Fruit fly (Drosophila melanogaster) whole organism, embryonic: Measurements from ENCODE around the gene Sam-S.

Experiments
- ATbp ChIP-seq: fragments of 200-800 bp; sonication (Bioruptor generic); optimal IDR thresholded peaks from 2 replicates; lab custom pipeline; 2017; ENCODE audit warnings: missing biosample characterization, mild to moderate bottlenecking, missing genetic modification characterization, missing genetic modification reagents
- B-H1 ChIP-seq: fragments of 200-800 bp; sonication (Bioruptor generic); IDR thresholded peaks from 3 replicates; pipeline ENCODE4 v1.3.6; 2022; ENCODE audit warnings: missing biosample characterization, missing genetic modification characterization
- Bdp1 ChIP-seq: fragments of 200-800 bp; sonication (Bioruptor generic); optimal IDR thresholded peaks from 3 replicates; lab custom pipeline; 2016; ENCODE audit warnings: missing biosample characterization, missing genetic modification characterization
- Bgb ChIP-seq: fragments of 200-800 bp; sonication (Bioruptor generic); IDR thresholded peaks from 2 replicates; pipeline ENCODE4 v1.3.6; 2022; ENCODE audit warnings: missing biosample characterization, missing genetic modification characterization; ENCODE audit not compliant: partially characterized antibody
- CG10543 ChIP-seq: fragments of 200-800 bp; sonication (Bioruptor generic); optimal IDR thresholded peaks from 3 replicates; lab custom pipeline; 2017; ENCODE audit warnings: missing biosample characterization, mild to moderate bottlenecking, missing genetic modification characterization, moderate library complexity
- CG11504 ChIP-seq: fragments of 200-800 bp; sonication (Bioruptor generic); optimal IDR thresholded peaks from 3 replicates; lab custom pipeline; 2019; ENCODE audit warnings: missing biosample characterization, mild to moderate bottlenecking, missing genetic modification characterization, moderate library complexity
- CG13296 ChIP-seq: fragments of 200-800 bp; sonication (Bioruptor generic); optimal IDR thresholded peaks from 3 replicates; lab custom pipeline; 2018; ENCODE audit warnings: missing biosample characterization, mild to moderate bottlenecking, missing genetic modification characterization
- CG15601 ChIP-seq: fragments of 200-800 bp; sonication (Bioruptor generic); optimal IDR thresholded peaks from 3 replicates; lab custom pipeline; 2019; ENCODE audit warnings: missing biosample characterization, mild to moderate bottlenecking, missing genetic modification characterization, moderate library complexity
- CG1602 ChIP-seq: fragments of 200-800 bp; sonication (Bioruptor generic); optimal IDR thresholded peaks from 3 replicates; lab custom pipeline; 2016; ENCODE audit warnings: missing biosample characterization, missing genetic modification characterization
- CG16813 ChIP-seq: fragments of 200-800 bp; sonication (Bioruptor generic); IDR thresholded peaks from 3 replicates; pipeline ENCODE4 v1.3.6; 2022; ENCODE audit warnings: missing biosample characterization, missing genetic modification characterization; ENCODE audit not compliant: partially characterized antibody
- CG2678 ChIP-seq: fragments of 200-800 bp; sonication (Bioruptor generic); optimal IDR thresholded peaks from 3 replicates; lab custom pipeline; 2019; ENCODE audit warnings: missing biosample characterization, mild to moderate bottlenecking, missing genetic modification characterization, moderate library complexity
- CG2875 ChIP-seq: fragments of 200-800 bp; sonication (Bioruptor generic); optimal IDR thresholded peaks from 2 replicates; lab custom pipeline; 2017; ENCODE audit warnings: missing biosample characterization, mild to moderate bottlenecking, missing genetic modification characterization, missing genetic modification reagents
- CG3065 ChIP-seq: fragments of 200-800 bp; sonication (Bioruptor generic); optimal IDR thresholded peaks from 2 replicates; lab custom pipeline; 2016; ENCODE audit warnings: missing biosample characterization, missing genetic modification characterization
- CG31388 ChIP-seq: fragments of 200-800 bp; sonication (Bioruptor generic); optimal IDR thresholded peaks from 2 replicates; lab custom pipeline; 2016; ENCODE audit warnings: missing biosample characterization, missing genetic modification characterization
- CG32532 ChIP-seq: fragments of 200-800 bp; sonication (Bioruptor generic); IDR thresholded peaks from 2 replicates; pipeline ENCODE4 v1.3.6; 2022; ENCODE audit warnings: missing biosample characterization, missing genetic modification characterization
- CG42726 ChIP-seq: fragments of 200-800 bp; sonication (Bioruptor generic); IDR thresholded peaks from 2 replicates; pipeline ENCODE4 v1.3.6; 2022; ENCODE audit warnings: missing biosample characterization, missing genetic modification characterization; ENCODE audit not compliant: partially characterized antibody
- CG4707 ChIP-seq: fragments of 200-800 bp; sonication (Bioruptor generic); optimal IDR thresholded peaks from 2 replicates; lab custom pipeline; 2018; ENCODE audit warnings: missing biosample characterization, mild to moderate bottlenecking, missing genetic modification characterization, moderate library complexity
- CG5245 ChIP-seq: fragments of 200-800 bp; sonication (Bioruptor generic); optimal IDR thresholded peaks from 3 replicates; lab custom pipeline; 2016; ENCODE audit warnings: missing biosample characterization, missing genetic modification characterization
- CG7963 ChIP-seq: fragments of 200-800 bp; sonication (Bioruptor generic); IDR thresholded peaks from 3 replicates; pipeline ENCODE4 v1.3.6; 2022; ENCODE audit warnings: missing biosample characterization, missing genetic modification characterization; ENCODE audit not compliant: partially characterized antibody
- CG8290 ChIP-seq, 3 experiments: fragments of 200-800 bp; sonication (Bioruptor generic); optimal IDR thresholded peaks; 2 replicates each; lab custom pipeline; 2016 to 2019; ENCODE audit warnings: missing biosample characterization in 3 of 3, missing genetic modification characterization in 3 of 3, mild to moderate bottlenecking in 2 of 3, moderate library complexity in 1 of 3
- D19B ChIP-seq: fragments of 200-800 bp; sonication (Bioruptor generic); optimal IDR thresholded peaks from 2 replicates; lab custom pipeline; 2017; ENCODE audit warnings: missing biosample characterization, mild to moderate bottlenecking, missing genetic modification characterization
- Drgx ChIP-seq: fragments of 200-800 bp; sonication (Bioruptor generic); IDR thresholded peaks from 2 replicates; pipeline ENCODE4 v1.3.6; 2022; ENCODE audit warnings: missing biosample characterization, missing genetic modification characterization
- Fer3 ChIP-seq: fragments of 200-800 bp; sonication (Bioruptor generic); optimal IDR thresholded peaks from 2 replicates; lab custom pipeline; 2018; ENCODE audit warnings: missing biosample characterization, mild to moderate bottlenecking, missing genetic modification characterization, moderate library complexity
- HLH54F ChIP-seq: fragments of 200-800 bp; sonication (Bioruptor generic); optimal IDR thresholded peaks from 3 replicates; lab custom pipeline; 2016; ENCODE audit warnings: missing biosample characterization, missing genetic modification characterization
- Med ChIP-seq: fragments of 200-800 bp; sonication (Bioruptor generic); peaks from one replicate; lab custom pipeline; 2016; ENCODE audit warnings: missing biosample characterization, missing genetic modification characterization, mild to moderate bottlenecking, inconsistent platforms, moderate library complexity
- Pdp1 ChIP-seq, 2 experiments: fragments of 200-800 bp; sonication (Bioruptor generic); optimal IDR thresholded peaks; 3 replicates each; lab custom pipeline; 2016; ENCODE audit warnings: missing biosample characterization in 2 of 2, missing genetic modification characterization in 2 of 2, mild to moderate bottlenecking in 1 of 2, moderate library complexity in 1 of 2
- Ptx1 ChIP-seq: fragments of 200-800 bp; sonication (Bioruptor generic); IDR thresholded peaks from 2 replicates; pipeline ENCODE4 v1.3.6; 2022; ENCODE audit warnings: missing biosample characterization, missing genetic modification characterization
- Sry-β ChIP-seq: fragments of 200-800 bp; sonication (Bioruptor generic); optimal IDR thresholded peaks from 2 replicates; lab custom pipeline; 2018; ENCODE audit warnings: missing biosample characterization, mild to moderate bottlenecking, missing genetic modification characterization, moderate library complexity
- Trl ChIP-seq, 3 experiments: fragments of >200 bp in 2 of 3; fragments of 200-800 bp in 1 of 3; sonication (Bioruptor generic) in 1 of 3; optimal IDR thresholded peaks; 2 replicates in 1 of 3; 3 replicates in 2 of 3; lab custom pipeline; 2016 to 2017; ENCODE audit warnings: missing biosample characterization in 1 of 3, missing genetic modification characterization in 1 of 3
- bbx ChIP-seq: fragments of 200-800 bp; sonication (Bioruptor generic); IDR thresholded peaks from 2 replicates; pipeline ENCODE4 v1.3.6; 2022; ENCODE audit warnings: missing biosample characterization, missing genetic modification characterization; ENCODE audit not compliant: partially characterized antibody
- chinmo ChIP-seq: fragments of 200-800 bp; sonication (Bioruptor generic); IDR thresholded peaks from 4 replicates; pipeline ENCODE4 v1.3.6; 2022; ENCODE audit warnings: missing biosample characterization, missing genetic modification characterization; ENCODE audit not compliant: partially characterized antibody
- dm ChIP-seq: fragments of 200-800 bp; sonication (Bioruptor generic); optimal IDR thresholded peaks from 3 replicates; lab custom pipeline; 2016; ENCODE audit warnings: missing biosample characterization, missing genetic modification characterization
- exex ChIP-seq: fragments of 200-800 bp; sonication (Bioruptor generic); optimal IDR thresholded peaks from 4 replicates; lab custom pipeline; 2018; ENCODE audit warnings: missing biosample characterization, mild to moderate bottlenecking, missing genetic modification characterization, moderate library complexity
- ftz-f1 ChIP-seq: fragments of 200-800 bp; sonication (Bioruptor generic); optimal IDR thresholded peaks from 2 replicates; lab custom pipeline; 2016; ENCODE audit warnings: missing biosample characterization, missing genetic modification characterization
- jumu ChIP-seq: fragments of 200-800 bp; sonication (Bioruptor generic); optimal IDR thresholded peaks from 3 replicates; lab custom pipeline; 2016; ENCODE audit warnings: missing biosample characterization, missing genetic modification characterization
- lbe ChIP-seq: fragments of 200-800 bp; sonication (Bioruptor generic); optimal IDR thresholded peaks from 2 replicates; lab custom pipeline; 2016; ENCODE audit warnings: missing biosample characterization, mild to moderate bottlenecking, missing genetic modification characterization
- mirr ChIP-seq: fragments of 200-800 bp; sonication (Bioruptor generic); optimal IDR thresholded peaks from 3 replicates; lab custom pipeline; 2018; ENCODE audit warnings: missing biosample characterization, mild to moderate bottlenecking, missing genetic modification characterization
- nom ChIP-seq: fragments of 200-800 bp; sonication (Bioruptor generic); optimal IDR thresholded peaks from 2 replicates; lab custom pipeline; 2017; ENCODE audit warnings: missing biosample characterization, missing genetic modification characterization, mild to moderate bottlenecking, moderate library complexity, missing genetic modification reagents
- sd ChIP-seq: fragments of 200-800 bp; sonication (Bioruptor generic); optimal IDR thresholded peaks from 3 replicates; lab custom pipeline; 2018; ENCODE audit warnings: missing biosample characterization, mild to moderate bottlenecking, missing genetic modification characterization, moderate library complexity
- sens ChIP-seq: fragments of 200-800 bp; sonication (Bioruptor generic); peaks from one replicate; lab custom pipeline; 2016; ENCODE audit warnings: missing biosample characterization, missing genetic modification characterization
- sna ChIP-seq: fragments of 200-800 bp; sonication (Bioruptor generic); IDR thresholded peaks from 2 replicates; pipeline ENCODE4 v1.3.6; 2022; ENCODE audit warnings: missing biosample characterization, missing genetic modification characterization; ENCODE audit not compliant: partially characterized antibody
- ssp ChIP-seq: fragments of 200-800 bp; sonication (Bioruptor generic); IDR thresholded peaks from 2 replicates; pipeline ENCODE4 v1.3.6; 2022; ENCODE audit warnings: missing biosample characterization, missing genetic modification characterization
- stwl ChIP-seq: fragments of 200-800 bp; sonication (Bioruptor generic); optimal IDR thresholded peaks from 3 replicates; lab custom pipeline; 2018; ENCODE audit warnings: missing biosample characterization, mild to moderate bottlenecking, missing genetic modification characterization, moderate library complexity
- sug ChIP-seq: fragments of 200-800 bp; optimal IDR thresholded peaks from 2 replicates; lab custom pipeline; 2019; ENCODE audit warnings: missing biosample characterization, mild to moderate bottlenecking, missing genetic modification characterization, moderate library complexity
- tna ChIP-seq: fragments of 200-800 bp; sonication (Bioruptor generic); IDR thresholded peaks from 2 replicates; pipeline ENCODE4 v1.3.6; 2022; ENCODE audit warnings: missing biosample characterization, missing genetic modification characterization; ENCODE audit not compliant: partially characterized antibody
- unc-4 ChIP-seq: fragments of 200-800 bp; sonication (Bioruptor generic); IDR thresholded peaks from 2 replicates; pipeline ENCODE4 v1.3.6; 2022; ENCODE audit warnings: missing biosample characterization, missing genetic modification characterization; ENCODE audit not compliant: partially characterized antibody

The Sam-S gene

DNA sequence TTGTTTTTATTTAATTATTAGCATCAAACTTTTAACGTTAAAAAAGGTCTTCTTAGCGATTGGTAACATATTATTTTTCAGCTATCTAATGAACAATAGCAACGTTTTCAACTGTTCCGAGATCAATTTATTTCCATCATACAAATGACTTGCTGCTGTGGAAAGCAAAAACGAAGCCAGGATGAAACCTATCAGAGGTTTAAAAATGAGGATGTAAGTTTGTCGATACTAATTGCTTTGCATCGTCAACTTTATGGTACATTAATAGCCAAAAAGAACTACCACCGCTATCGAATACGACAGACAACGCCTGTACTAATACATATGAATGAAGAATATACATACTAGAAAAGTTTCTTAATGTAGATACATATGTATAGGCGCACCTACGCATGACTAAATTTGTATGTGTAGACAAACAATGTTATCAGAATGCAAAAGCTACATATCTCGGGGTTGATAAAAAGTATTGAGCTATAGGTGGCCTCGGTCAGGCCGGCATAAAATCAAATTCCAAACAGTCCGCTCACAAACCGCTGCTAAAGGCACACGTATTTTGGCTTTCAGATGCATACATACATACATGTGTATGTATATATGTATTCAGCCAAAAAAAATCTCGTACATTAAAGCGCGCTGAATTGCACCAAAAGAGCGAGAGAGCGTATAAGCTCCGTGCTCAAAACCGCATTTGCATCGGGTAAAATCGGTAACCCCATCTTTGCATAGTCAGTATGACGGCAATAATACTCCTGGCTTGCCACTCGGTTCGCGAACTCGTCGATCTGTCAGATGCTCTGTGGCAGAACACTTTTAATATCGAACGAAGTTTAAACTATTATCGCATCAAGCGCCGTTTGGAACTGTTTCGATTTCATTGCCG, 34.6 kb upstream of the Sam-S start (continued):
- TF ChIP-seq chinmo (GFP tag; lab: Robert Waterston, UW), result peak; percentile 93
- TF ChIP-seq B-H1 (GFP tag; lab: Robert Waterston, UW), result no peak
- TF ChIP-seq CG3065 (GFP tag; lab: Kevin White, UChicago), result no peak
- peak; percentile 98 for TF ChIP-seq sd (tag; lab: Kevin White, UChicago)
- TF ChIP-seq lbe (GFP tag; lab: Kevin White, UChicago), result peak; percentile 30
- TF ChIP-seq CG31388 (GFP tag; lab: Kevin White, UChicago), result no peak
- peak; percentile 94 for TF ChIP-seq mirr (GFP tag; lab: Kevin White, UChicago)
- no peak for TF ChIP-seq CG7963 (GFP tag; lab: Robert Waterston, UW)
- TF ChIP-seq tna (GFP tag; lab: Robert Waterston, UW), result no peak
- TF ChIP-seq unc-4 (GFP tag; lab: Robert Waterston, UW), result peak; percentile 28; the same call in 1 of the 2 replicates
- TF ChIP-seq nom, result peak; percentile 15
- TF ChIP-seq sug (tag; lab: Kevin White, UChicago), result peak; percentile 24
- peak; percentile 66 for TF ChIP-seq ftz-f1 (GFP tag; lab: Kevin White, UChicago)
- no peak for TF ChIP-seq CG8290 (GFP tag; optimal IDR thresholded peaks at IDR 0.05; lab: Kevin White, UChicago)
- TF ChIP-seq CG8290 (tag; optimal IDR thresholded peaks at IDR 0.05; lab: Kevin White, UChicago), result peak in 1 of 2 experiments; percentile 42
- TF ChIP-seq CG42726 (GFP tag; lab: Robert Waterston, UW), result no peak
- no peak for TF ChIP-seq CG1602 (GFP tag; lab: Kevin White, UChicago)
- TF ChIP-seq Sry-β (GFP tag; lab: Kevin White, UChicago), result peak; percentile 16
- peak; percentile 20 for TF ChIP-seq CG11504 (tag; lab: Kevin White, UChicago)
- TF ChIP-seq Bdp1 (GFP tag; lab: Kevin White, UChicago), result no peak
- TF ChIP-seq CG4707 (GFP tag; lab: Kevin White, UChicago), result no peak
- TF ChIP-seq CG10543 (GFP tag; lab: Kevin White, UChicago), result peak; percentile 20
- no peak for TF ChIP-seq dm (GFP tag; lab: Kevin White, UChicago)
- no peak for TF ChIP-seq CG2875 (GFP tag; lab: Kevin White, UChicago)
- TF ChIP-seq CG13296, result peak; percentile 9
- no peak for TF ChIP-seq CG16813 (GFP tag; lab: Robert Waterston, UW)
- no peak for TF ChIP-seq CG32532 (GFP tag; lab: Robert Waterston, UW)
- TF ChIP-seq stwl (tag; lab: Kevin White, UChicago), result no peak
- 0 out of 2 replicates have a peak, but pooled peaks have one; percentile 11 for TF ChIP-seq bbx (GFP tag; lab: Robert Waterston, UW)
- TF ChIP-seq Bgb (GFP tag; lab: Robert Waterston, UW), result peak; percentile 53
- TF ChIP-seq Fer3 (tag; lab: Kevin White, UChicago), result no peak
- TF ChIP-seq CG2678, result peak; percentile 24
- TF ChIP-seq Pdp1 (GFP tag; optimal IDR thresholded peaks at IDR 0.05; lab: Kevin White, UChicago), result peak in 1 of 2 experiments; percentile 88
- peak; percentile 21 for TF ChIP-seq exex (tag; lab: Kevin White, UChicago)
- TF ChIP-seq Ptx1 (GFP tag; lab: Robert Waterston, UW), result 0 out of 2 replicates have a peak, but pooled peaks have one; percentile 13
- TF ChIP-seq Drgx (GFP tag; lab: Robert Waterston, UW), result no peak
- TF ChIP-seq HLH54F, result no peak
- TF ChIP-seq Trl (optimal IDR thresholded peaks at IDR 0.05; lab: Kevin White, UChicago), result peak; percentile 57 to 65
- no peak for TF ChIP-seq Trl (GFP tag; optimal IDR thresholded peaks at IDR 0.05; lab: Kevin White, UChicago)
- TF ChIP-seq sna (GFP tag; lab: Robert Waterston, UW), result 0 out of 2 replicates have a peak, but pooled peaks have one; percentile 13
- TF ChIP-seq Med (GFP tag; lab: Kevin White, UChicago), result peak; percentile 77
- no peak for TF ChIP-seq ATbp (GFP tag; lab: Kevin White, UChicago)
- no peak for TF ChIP-seq D19B (GFP tag; lab: Kevin White, UChicago)
- TF ChIP-seq sens (GFP tag; lab: Kevin White, UChicago), result peak; percentile 58
- TF ChIP-seq ssp (GFP tag; lab: Robert Waterston, UW), result no peak
- no peak for TF ChIP-seq CG15601 (tag; lab: Kevin White, UChicago)
- no peak for TF ChIP-seq CG5245 (GFP tag; lab: Kevin White, UChicago)
- no peak for TF ChIP-seq jumu (GFP tag; lab: Kevin White, UChicago)
